Fruit fly (Drosophila melanogaster) S2 (cell line): ENCODE measurements around the gene CG16734.

Experiments
- CG8478 ChIP-seq: fragments of >200 bp; optimal IDR thresholded peaks from 2 replicates; lab custom pipeline; 2018
- CTCF ChIP-seq, 2 experiments: fragments of >200 bp; optimal IDR thresholded peaks; 2 replicates each; lab custom pipeline; 2018

DNA sequence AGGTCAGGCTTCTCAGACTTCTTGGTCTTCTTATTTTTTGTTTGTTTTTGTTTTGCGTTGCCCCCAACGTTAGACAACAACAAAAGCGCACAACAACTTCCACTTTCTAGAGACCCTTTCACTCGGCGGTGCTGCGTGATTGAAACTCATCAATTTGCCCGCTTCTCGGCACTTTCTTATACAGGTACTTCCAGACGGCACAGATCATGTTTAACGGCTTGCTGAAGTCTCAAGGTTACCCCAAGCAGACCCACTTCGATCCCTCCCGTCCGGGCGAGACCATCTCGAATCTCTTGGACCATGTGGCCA lies 5.2 kb upstream of the CG16734 start:
- TF ChIP-seq CG8478 (lab: Kevin White, UChicago), result no peak
- TF ChIP-seq CTCF (optimal IDR thresholded peaks at IDR 0.05; lab: Kevin White, UChicago), result no peak
